Worm (Caenorhabditis elegans) whole organism, L2 larva: ENCODE results near the gene R02F11.2.

Source experiments
- R02D3.7 ChIP-seq: fragments of 150-350 bp; optimal IDR thresholded peaks from 2 replicates; lab custom pipeline; 2014; ENCODE audit warnings: missing biosample characterization, missing genetic modification characterization
- Y55F3AM.14 ChIP-seq: fragments of 200-800 bp; sonication (Bioruptor generic); optimal IDR thresholded peaks from 2 replicates; lab custom pipeline; 2018; ENCODE audit warnings: mild to moderate bottlenecking, missing genetic modification characterization, missing compliant biosample characterization
- ZK546.5 ChIP-seq: sonication (generic microtip); optimal IDR thresholded peaks from 2 replicates; lab custom pipeline; 2017; ENCODE audit warnings: missing biosample characterization, missing genetic modification characterization
- alr-1 ChIP-seq: fragments of 150-350 bp; optimal IDR thresholded peaks from 2 replicates; lab custom pipeline; 2014; ENCODE audit warnings: missing biosample characterization, missing genetic modification characterization
- aly-2 ChIP-seq: fragments of 150-350 bp; optimal IDR thresholded peaks from 2 replicates; lab custom pipeline; 2014; ENCODE audit warnings: missing biosample characterization, missing genetic modification characterization
- ama-1 ChIP-seq: fragments of 150-350 bp; optimal IDR thresholded peaks from 2 replicates; lab custom pipeline; 2018; ENCODE audit warnings: inconsistent platforms
- blmp-1 ChIP-seq: sonication (generic microtip); optimal IDR thresholded peaks from 2 replicates; lab custom pipeline; 2017; ENCODE audit warnings: missing genetic modification characterization, mild to moderate bottlenecking, missing compliant biosample characterization, antibody characterized with exemption, moderate library complexity; ENCODE audit not compliant: insufficient read depth
- ceh-16 ChIP-seq: fragments of 150-350 bp; optimal IDR thresholded peaks from 2 replicates; lab custom pipeline; 2014; ENCODE audit warnings: missing biosample characterization, missing genetic modification characterization
- ceh-82 ChIP-seq: fragments of 150-350 bp; optimal IDR thresholded peaks from 2 replicates; lab custom pipeline; 2014; ENCODE audit warnings: missing biosample characterization, missing genetic modification characterization
- crh-2 ChIP-seq: sonication (generic microtip); optimal IDR thresholded peaks from 2 replicates; lab custom pipeline; 2017; ENCODE audit warnings: missing biosample characterization, missing genetic modification characterization
- dmd-4 ChIP-seq: sonication (generic microtip); optimal IDR thresholded peaks from 2 replicates; lab custom pipeline; 2017; ENCODE audit warnings: missing biosample characterization, missing genetic modification characterization
- egl-27 ChIP-seq: sonication (generic microtip); optimal IDR thresholded peaks from 3 replicates; lab custom pipeline; 2017; ENCODE audit warnings: missing biosample characterization, missing genetic modification reagents, missing genetic modification characterization
- elt-1 ChIP-seq: fragments of 150-350 bp; optimal IDR thresholded peaks from 2 replicates; lab custom pipeline; 2014; ENCODE audit warnings: missing biosample characterization, missing genetic modification characterization
- elt-3 ChIP-seq: sonication (generic microtip); optimal IDR thresholded peaks from 2 replicates; lab custom pipeline; 2017; ENCODE audit warnings: missing biosample characterization, missing genetic modification characterization
- gmeb-1 ChIP-seq: fragments of 150-350 bp; optimal IDR thresholded peaks from 2 replicates; lab custom pipeline; 2014; ENCODE audit warnings: missing biosample characterization, missing genetic modification characterization
- lin-11 ChIP-seq: fragments of 150-350 bp; sonication (generic microtip); optimal IDR thresholded peaks from 2 replicates; lab custom pipeline; 2014; ENCODE audit warnings: missing biosample characterization, missing genetic modification characterization, inconsistent platforms, mixed read lengths
- lin-13 ChIP-seq: fragments of 150-350 bp; optimal IDR thresholded peaks from 2 replicates; lab custom pipeline; 2014; ENCODE audit warnings: missing biosample characterization, missing genetic modification reagents, missing genetic modification characterization
- lin-39 ChIP-seq: fragments of 150-350 bp; optimal IDR thresholded peaks from 2 replicates; lab custom pipeline; 2014; ENCODE audit warnings: missing biosample characterization, missing genetic modification reagents, missing genetic modification characterization
- lsy-2 ChIP-seq, 2 experiments: fragments of 150-350 bp in 1 of 2; sonication (generic microtip) in 1 of 2; optimal IDR thresholded peaks; 2 replicates each; lab custom pipeline; 2014 to 2017; ENCODE audit warnings: missing biosample characterization in 2 of 2, missing genetic modification characterization in 2 of 2
- mab-5 ChIP-seq: fragments of 150-350 bp; optimal IDR thresholded peaks from 2 replicates; lab custom pipeline; 2014; ENCODE audit warnings: missing biosample characterization, missing genetic modification characterization
- mdl-1 ChIP-seq, 2 experiments: fragments of 150-350 bp in 1 of 2; sonication (generic microtip) in 1 of 2; optimal IDR thresholded peaks; 2 replicates each; lab custom pipeline; 2017; ENCODE audit warnings: missing biosample characterization in 2 of 2, missing genetic modification characterization in 2 of 2
- nhr-10 ChIP-seq: sonication (generic microtip); optimal IDR thresholded peaks from 2 replicates; lab custom pipeline; 2017; ENCODE audit warnings: missing biosample characterization, missing genetic modification characterization
- nhr-11 ChIP-seq: fragments of 150-350 bp; optimal IDR thresholded peaks from 2 replicates; lab custom pipeline; 2014; ENCODE audit warnings: missing biosample characterization, missing genetic modification characterization
- nhr-12 ChIP-seq: fragments of 150-350 bp; optimal IDR thresholded peaks from 2 replicates; lab custom pipeline; 2014; ENCODE audit warnings: missing biosample characterization, missing genetic modification characterization
- nhr-21 ChIP-seq: fragments of 150-350 bp; optimal IDR thresholded peaks from 2 replicates; lab custom pipeline; 2014; ENCODE audit warnings: missing biosample characterization, missing genetic modification characterization
- nhr-25 ChIP-seq: fragments of 150-350 bp; sonication (generic microtip); optimal IDR thresholded peaks from 3 replicates; lab custom pipeline; 2014; ENCODE audit warnings: missing biosample characterization, missing genetic modification characterization
- nhr-77 ChIP-seq: fragments of 150-350 bp; optimal IDR thresholded peaks from 2 replicates; lab custom pipeline; 2014; ENCODE audit warnings: missing biosample characterization, missing genetic modification characterization
- peb-1 ChIP-seq: fragments of 150-350 bp; optimal IDR thresholded peaks from 2 replicates; lab custom pipeline; 2014; ENCODE audit warnings: missing biosample characterization, missing genetic modification characterization
- sem-4 ChIP-seq: fragments of 150-350 bp; optimal IDR thresholded peaks from 2 replicates; lab custom pipeline; 2014; ENCODE audit warnings: missing biosample characterization, missing genetic modification reagents, missing genetic modification characterization
- skn-1 ChIP-seq: sonication (generic microtip); optimal IDR thresholded peaks from 2 replicates; lab custom pipeline; 2017; ENCODE audit warnings: missing biosample characterization, missing genetic modification characterization
- sma-9 ChIP-seq, 2 experiments: fragments of 150-350 bp in 1 of 2; sonication (generic microtip) in 1 of 2; optimal IDR thresholded peaks; 2 replicates each; lab custom pipeline; 2014 to 2016; ENCODE audit warnings: missing genetic modification characterization in 2 of 2, mild to moderate bottlenecking in 1 of 2, missing biosample characterization in 1 of 2, missing compliant biosample characterization in 1 of 2, missing genetic modification reagents in 1 of 2, moderate library complexity in 1 of 2
- snpc-4 ChIP-seq: fragments of 150-350 bp; optimal IDR thresholded peaks from 2 replicates; lab custom pipeline; 2014; ENCODE audit warnings: missing biosample characterization, missing genetic modification characterization
- unc-39 ChIP-seq: fragments of 150-350 bp; optimal IDR thresholded peaks from 2 replicates; lab custom pipeline; 2014; ENCODE audit warnings: missing biosample characterization, missing genetic modification characterization
- unc-55 ChIP-seq: fragments of 150-350 bp; sonication (generic microtip); optimal IDR thresholded peaks from 3 replicates; lab custom pipeline; 2014; ENCODE audit warnings: missing biosample characterization, missing genetic modification reagents, missing genetic modification characterization
- unc-62 ChIP-seq: fragments of 150-350 bp; optimal IDR thresholded peaks from 2 replicates; lab custom pipeline; 2014; ENCODE audit warnings: missing biosample characterization, missing genetic modification reagents, missing genetic modification characterization
- zag-1 ChIP-seq: fragments of 150-350 bp; optimal IDR thresholded peaks from 2 replicates; lab custom pipeline; 2014; ENCODE audit warnings: missing biosample characterization, missing genetic modification characterization
- ztf-1 ChIP-seq: fragments of 200-800 bp; sonication (Bioruptor generic); conservative IDR thresholded peaks from 2 replicates; pipeline ENCODE4 v1.3.6; 2022; ENCODE audit warnings: missing genetic modification characterization, missing compliant biosample characterization
- ztf-11 ChIP-seq: sonication (generic microtip); optimal IDR thresholded peaks from 2 replicates; lab custom pipeline; 2017; ENCODE audit warnings: missing biosample characterization, missing genetic modification characterization

R02F11.2 gene

ce11 chrV:4810653-4811052 lies 16.3 kb downstream of the R02F11.2 start (continued):
- TF ChIP-seq mdl-1 (tag; optimal IDR thresholded peaks at IDR 0.05; lab: Kevin White, UChicago) (no peak), egl-27 (tag; lab: Kevin White, UChicago) (no peak), gmeb-1 (tag; lab: Kevin White, UChicago) (no peak), nhr-11 (tag; lab: Kevin White, UChicago) (no peak), nhr-21 (tag; lab: Kevin White, UChicago) (no peak), skn-1 (tag; lab: Kevin White, UChicago) (no peak), ztf-11 (no peak), Y55F3AM.14 (peak; percentile 31), snpc-4 (tag; lab: Kevin White, UChicago) (no peak), lin-11 (peak; percentile 41), nhr-25 (tag; lab: Kevin White, UChicago) (no peak), unc-62 (GFP tag; lab: Kevin White, UChicago) (no peak), elt-1 (tag; lab: Kevin White, UChicago) (no peak), aly-2 (tag; lab: Kevin White, UChicago) (no peak), blmp-1 (tag; lab: Kevin White, UChicago) (no peak), lin-13 (peak; percentile 48), ama-1 (lab: Kevin White, UChicago) (no peak), sem-4 (tag; lab: Kevin White, UChicago) (no peak), peb-1 (tag; lab: Kevin White, UChicago) (no peak), ceh-82 (tag; lab: Kevin White, UChicago) (no peak), zag-1 (tag; lab: Kevin White, UChicago) (peak; percentile 59), sma-9 (GFP tag; optimal IDR thresholded peaks at IDR 0.05; lab: Kevin White, UChicago) (no peak), sma-9 (tag; optimal IDR thresholded peaks at IDR 0.05; lab: Kevin White, UChicago) (no peak), elt-3 (tag; lab: Kevin White, UChicago) (no peak)

ce11 chrV:4813825-4814224 lies 19.4 kb downstream of the R02F11.2 start:
- TF ChIP-seq zag-1 (tag; lab: Kevin White, UChicago), result no peak
- no peak for TF ChIP-seq nhr-12 (tag; lab: Kevin White, UChicago)
- no peak for TF ChIP-seq egl-27 (tag; lab: Kevin White, UChicago)
- no peak for TF ChIP-seq unc-55 (GFP tag; lab: Kevin White, UChicago)
- no peak for TF ChIP-seq lsy-2 (tag; optimal IDR thresholded peaks at IDR 0.05; lab: Kevin White, UChicago)
- no peak for TF ChIP-seq ama-1 (lab: Kevin White, UChicago)
- no peak for TF ChIP-seq peb-1 (tag; lab: Kevin White, UChicago)
- TF ChIP-seq ZK546.5 (tag; lab: Kevin White, UChicago), result no peak
- no peak for TF ChIP-seq sma-9 (GFP tag; optimal IDR thresholded peaks at IDR 0.05; lab: Kevin White, UChicago)
- TF ChIP-seq sma-9 (tag; optimal IDR thresholded peaks at IDR 0.05; lab: Kevin White, UChicago), result no peak
- no peak for TF ChIP-seq R02D3.7 (tag; lab: Kevin White, UChicago)
- no peak for TF ChIP-seq nhr-21 (tag; lab: Kevin White, UChicago)
- no peak for TF ChIP-seq unc-39
- no peak for TF ChIP-seq aly-2 (tag; lab: Kevin White, UChicago)
- TF ChIP-seq dmd-4 (tag; lab: Kevin White, UChicago), result no peak
- no peak for TF ChIP-seq alr-1
- TF ChIP-seq ztf-1, result no peak
- TF ChIP-seq elt-3 (tag; lab: Kevin White, UChicago), result no peak
- TF ChIP-seq ceh-16 (tag; lab: Kevin White, UChicago), result no peak

ce11 chrV:4818563-4818962 lies 24.2 kb downstream of the R02F11.2 start, which contains the start of gene ccep-97:
Gene ccep-97, minus strand, starts transcription at chrV:4818663.
- TF ChIP-seq snpc-4 (tag; lab: Kevin White, UChicago), result no peak
- TF ChIP-seq egl-27 (tag; lab: Kevin White, UChicago), result no peak
- TF ChIP-seq mab-5 (tag; lab: Kevin White, UChicago), result no peak
- TF ChIP-seq dmd-4 (tag; lab: Kevin White, UChicago), result no peak
- no peak for TF ChIP-seq nhr-77
- no peak for TF ChIP-seq nhr-10 (tag; lab: Kevin White, UChicago)
- TF ChIP-seq nhr-11 (tag; lab: Kevin White, UChicago), result no peak
- TF ChIP-seq alr-1, result no peak
- no peak for TF ChIP-seq aly-2 (tag; lab: Kevin White, UChicago)
- no peak for TF ChIP-seq ztf-1
- TF ChIP-seq lin-39, result no peak
- TF ChIP-seq unc-62 (GFP tag; lab: Kevin White, UChicago), result no peak
- no peak for TF ChIP-seq ztf-11
- TF ChIP-seq Y55F3AM.14, result no peak
- no peak for TF ChIP-seq crh-2 (tag; lab: Kevin White, UChicago)
- TF ChIP-seq nhr-21 (tag; lab: Kevin White, UChicago), result no peak
- TF ChIP-seq lsy-2 (tag; optimal IDR thresholded peaks at IDR 0.05; lab: Kevin White, UChicago), result no peak
- no peak for TF ChIP-seq lin-13
- TF ChIP-seq nhr-12 (tag; lab: Kevin White, UChicago), result no peak
- TF ChIP-seq lin-11, result no peak
